Fruit fly (Drosophila melanogaster) whole organism, embryonic: ENCODE results near the gene Kua.

ENCODE experiments used
- Abd-B ChIP-seq: fragments of 200-800 bp; sonication (Bioruptor generic); optimal IDR thresholded peaks from 2 replicates; lab custom pipeline; 2018; ENCODE audit warnings: missing biosample characterization, mild to moderate bottlenecking, missing genetic modification characterization, moderate library complexity
- CG12219 ChIP-seq: fragments of 200-800 bp; sonication (Bioruptor generic); optimal IDR thresholded peaks from 3 replicates; lab custom pipeline; 2018; ENCODE audit warnings: missing biosample characterization, mild to moderate bottlenecking, missing genetic modification characterization
- CG12299 ChIP-seq: fragments of 200-800 bp; sonication (Bioruptor generic); optimal IDR thresholded peaks from 2 replicates; lab custom pipeline; 2018; ENCODE audit warnings: missing biosample characterization, mild to moderate bottlenecking, missing genetic modification characterization
- CG1233 ChIP-seq: fragments of 200-800 bp; sonication (Bioruptor generic); optimal IDR thresholded peaks from 4 replicates; lab custom pipeline; 2018; ENCODE audit warnings: missing biosample characterization, mild to moderate bottlenecking, missing genetic modification characterization
- CG13775 ChIP-seq: fragments of 200-800 bp; sonication (Bioruptor generic); optimal IDR thresholded peaks from 3 replicates; lab custom pipeline; 2017; ENCODE audit warnings: missing biosample characterization, mild to moderate bottlenecking, missing genetic modification characterization
- CG1832 ChIP-seq: fragments of 200-800 bp; sonication (Bioruptor generic); optimal IDR thresholded peaks from 2 replicates; lab custom pipeline; 2017; ENCODE audit warnings: missing biosample characterization, mild to moderate bottlenecking, missing genetic modification characterization, inconsistent platforms
- CG18619 ChIP-seq: fragments of 200-800 bp; sonication (Bioruptor generic); optimal IDR thresholded peaks from 3 replicates; lab custom pipeline; 2017; ENCODE audit warnings: missing biosample characterization, mild to moderate bottlenecking, missing genetic modification characterization
- CG2120 ChIP-seq: fragments of 200-800 bp; sonication (Bioruptor generic); optimal IDR thresholded peaks from 3 replicates; lab custom pipeline; 2016; ENCODE audit warnings: missing biosample characterization, missing genetic modification characterization
- CG2678 ChIP-seq: fragments of 200-800 bp; sonication (Bioruptor generic); optimal IDR thresholded peaks from 3 replicates; lab custom pipeline; 2019; ENCODE audit warnings: missing biosample characterization, mild to moderate bottlenecking, missing genetic modification characterization, moderate library complexity
- CG2712 ChIP-seq: fragments of 200-800 bp; optimal IDR thresholded peaks from 3 replicates; lab custom pipeline; 2019; ENCODE audit warnings: missing biosample characterization, mild to moderate bottlenecking, missing genetic modification characterization, moderate library complexity
- CG33213 ChIP-seq: fragments of 200-800 bp; sonication (Bioruptor generic); optimal IDR thresholded peaks from 3 replicates; lab custom pipeline; 2016; ENCODE audit warnings: missing biosample characterization, missing genetic modification characterization
- CG34224 ChIP-seq: fragments of 200-800 bp; sonication (Bioruptor generic); IDR thresholded peaks from 3 replicates; pipeline ENCODE4 v1.3.6; 2022; ENCODE audit warnings: missing biosample characterization, missing genetic modification characterization; ENCODE audit not compliant: partially characterized antibody
- CG34376 ChIP-seq: fragments of 200-800 bp; sonication (Bioruptor generic); optimal IDR thresholded peaks from 2 replicates; lab custom pipeline; 2018; ENCODE audit warnings: missing biosample characterization, mild to moderate bottlenecking, missing genetic modification characterization
- CG42726 ChIP-seq: fragments of 200-800 bp; sonication (Bioruptor generic); IDR thresholded peaks from 2 replicates; pipeline ENCODE4 v1.3.6; 2022; ENCODE audit warnings: missing biosample characterization, missing genetic modification characterization; ENCODE audit not compliant: partially characterized antibody
- CG4360 ChIP-seq: fragments of 200-800 bp; sonication (Bioruptor generic); IDR thresholded peaks from 2 replicates; pipeline ENCODE4 v1.3.6; 2022; ENCODE audit warnings: missing biosample characterization, missing genetic modification characterization
- CG4424 ChIP-seq: fragments of 200-800 bp; sonication (Bioruptor generic); optimal IDR thresholded peaks from 3 replicates; lab custom pipeline; 2016; ENCODE audit warnings: missing biosample characterization, missing genetic modification characterization
- CG6689 ChIP-seq: fragments of 200-800 bp; sonication (Bioruptor generic); IDR thresholded peaks from 2 replicates; pipeline ENCODE4 v1.3.6; 2022; ENCODE audit warnings: missing biosample characterization, missing genetic modification characterization
- CG7839 ChIP-seq: fragments of 200-800 bp; sonication (Bioruptor generic); optimal IDR thresholded peaks from 3 replicates; lab custom pipeline; 2018; ENCODE audit warnings: missing biosample characterization, mild to moderate bottlenecking, missing genetic modification characterization, moderate library complexity
- CG8924 ChIP-seq: fragments of 200-800 bp; optimal IDR thresholded peaks from 3 replicates; lab custom pipeline; 2019; ENCODE audit warnings: missing biosample characterization, mild to moderate bottlenecking, missing genetic modification characterization, moderate library complexity
- CHES-1-like ChIP-seq: fragments of 200-800 bp; sonication (Bioruptor generic); optimal IDR thresholded peaks from 2 replicates; lab custom pipeline; 2016; ENCODE audit warnings: missing biosample characterization, missing genetic modification characterization
- Dbx ChIP-seq: fragments of 200-800 bp; sonication (Bioruptor generic); IDR thresholded peaks from 3 replicates; pipeline ENCODE4 v1.3.6; 2022; ENCODE audit warnings: missing biosample characterization, missing genetic modification characterization
- Dref ChIP-seq: fragments of 200-800 bp; sonication (Bioruptor generic); IDR thresholded peaks from 2 replicates; pipeline ENCODE4 v1.3.6; 2022; ENCODE audit warnings: missing biosample characterization, missing genetic modification characterization
- HHEX ChIP-seq: fragments of 200-800 bp; sonication (Bioruptor generic); optimal IDR thresholded peaks from 3 replicates; lab custom pipeline; 2017; ENCODE audit warnings: missing biosample characterization, mild to moderate bottlenecking, missing genetic modification characterization, missing genetic modification reagents
- HmgZ ChIP-seq: fragments of 200-800 bp; sonication (Bioruptor generic); optimal IDR thresholded peaks from 2 replicates; lab custom pipeline; 2018; ENCODE audit warnings: missing biosample characterization, mild to moderate bottlenecking, missing genetic modification characterization
- Hr3 ChIP-seq: fragments of 200-800 bp; sonication (Bioruptor generic); optimal IDR thresholded peaks from 3 replicates; lab custom pipeline; 2016; ENCODE audit warnings: missing biosample characterization, missing genetic modification characterization
- Lhr ChIP-seq: fragments of 200-800 bp; sonication (Bioruptor generic); optimal IDR thresholded peaks from 3 replicates; lab custom pipeline; 2017; ENCODE audit warnings: mild to moderate bottlenecking, missing biosample characterization, missing genetic modification reagents, missing genetic modification characterization
- MBD-R2 ChIP-seq: fragments of 200-800 bp; sonication (Bioruptor generic); IDR thresholded peaks from 2 replicates; pipeline ENCODE4 v1.3.6; 2022; ENCODE audit warnings: missing biosample characterization, missing genetic modification characterization
- Med ChIP-seq: fragments of 200-800 bp; sonication (Bioruptor generic); peaks from one replicate; lab custom pipeline; 2016; ENCODE audit warnings: missing biosample characterization, missing genetic modification characterization, mild to moderate bottlenecking, inconsistent platforms, moderate library complexity
- NfI ChIP-seq: fragments of 200-800 bp; sonication (Bioruptor generic); optimal IDR thresholded peaks from 3 replicates; lab custom pipeline; 2018; ENCODE audit warnings: missing biosample characterization, mild to moderate bottlenecking, missing genetic modification characterization, moderate library complexity
- Optix ChIP-seq: fragments of 200-800 bp; sonication (Bioruptor generic); IDR thresholded peaks from 3 replicates; pipeline ENCODE4 v1.3.6; 2022; ENCODE audit warnings: missing biosample characterization, missing genetic modification characterization
- PHDP ChIP-seq: fragments of 200-800 bp; sonication (Bioruptor generic); optimal IDR thresholded peaks from 3 replicates; lab custom pipeline; 2018; ENCODE audit warnings: missing biosample characterization, mild to moderate bottlenecking, missing genetic modification characterization, moderate library complexity
- Rfx ChIP-seq: fragments of 200-800 bp; sonication (Bioruptor generic); IDR thresholded peaks from 2 replicates; pipeline ENCODE4 v1.3.6; 2022; ENCODE audit warnings: missing biosample characterization, missing genetic modification characterization
- Sox100B ChIP-seq: fragments of 200-800 bp; sonication (Bioruptor generic); optimal IDR thresholded peaks from 3 replicates; lab custom pipeline; 2018; ENCODE audit warnings: missing biosample characterization, mild to moderate bottlenecking, missing genetic modification characterization
- Ssrp ChIP-seq: fragments of 200-800 bp; sonication (Bioruptor generic); optimal IDR thresholded peaks from 2 replicates; lab custom pipeline; 2018; ENCODE audit warnings: missing biosample characterization, mild to moderate bottlenecking, missing genetic modification characterization, moderate library complexity
- bcd ChIP-seq: fragments of 200-800 bp; sonication (Bioruptor generic); optimal IDR thresholded peaks from 2 replicates; lab custom pipeline; 2017; ENCODE audit warnings: missing biosample characterization, mild to moderate bottlenecking, missing genetic modification characterization
- br ChIP-seq: fragments of >200 bp; optimal IDR thresholded peaks from 2 replicates; lab custom pipeline; 2017
- chif ChIP-seq, 2 experiments: fragments of 200-800 bp; sonication (Bioruptor generic); optimal IDR thresholded peaks; 3 replicates each; lab custom pipeline; 2016; ENCODE audit warnings: missing biosample characterization in 2 of 2, missing genetic modification characterization in 2 of 2
- dimm ChIP-seq: fragments of 200-800 bp; sonication (Bioruptor generic); IDR thresholded peaks from 2 replicates; pipeline ENCODE4 v1.3.6; 2022; ENCODE audit warnings: missing biosample characterization, missing genetic modification characterization
- grn ChIP-seq: fragments of 200-800 bp; sonication (Bioruptor generic); optimal IDR thresholded peaks from 3 replicates; lab custom pipeline; 2017; ENCODE audit warnings: missing biosample characterization, missing genetic modification characterization
- gro ChIP-seq: fragments of 200-800 bp; sonication (Bioruptor generic); optimal IDR thresholded peaks from 2 replicates; lab custom pipeline; 2016; ENCODE audit warnings: missing biosample characterization, missing genetic modification characterization
- ind ChIP-seq: fragments of 200-800 bp; sonication (Bioruptor generic); optimal IDR thresholded peaks from 3 replicates; lab custom pipeline; 2016; ENCODE audit warnings: missing biosample characterization, missing genetic modification characterization
- jumu ChIP-seq: fragments of 200-800 bp; sonication (Bioruptor generic); optimal IDR thresholded peaks from 3 replicates; lab custom pipeline; 2016; ENCODE audit warnings: missing biosample characterization, missing genetic modification characterization
- lmd ChIP-seq: fragments of 200-800 bp; sonication (Bioruptor generic); IDR thresholded peaks from 2 replicates; pipeline ENCODE4 v1.3.6; 2022; ENCODE audit warnings: missing biosample characterization, missing genetic modification characterization
- nerfin-1 ChIP-seq: fragments of 200-800 bp; sonication (Bioruptor generic); optimal IDR thresholded peaks from 3 replicates; lab custom pipeline; 2019; ENCODE audit warnings: missing biosample characterization, mild to moderate bottlenecking, missing genetic modification characterization, moderate library complexity
- nerfin-2 ChIP-seq: fragments of 200-800 bp; sonication (Bioruptor generic); IDR thresholded peaks from 2 replicates; pipeline ENCODE4 v1.3.6; 2022; ENCODE audit warnings: missing biosample characterization, missing genetic modification characterization; ENCODE audit not compliant: partially characterized antibody
- pita ChIP-seq: fragments of 200-800 bp; sonication (Bioruptor generic); optimal IDR thresholded peaks from 2 replicates; lab custom pipeline; 2017; ENCODE audit warnings: missing biosample characterization, mild to moderate bottlenecking, missing genetic modification characterization
- slou ChIP-seq: fragments of 200-800 bp; sonication (Bioruptor generic); optimal IDR thresholded peaks from 3 replicates; lab custom pipeline; 2016; ENCODE audit warnings: missing biosample characterization, missing genetic modification characterization
- tna ChIP-seq: fragments of 200-800 bp; sonication (Bioruptor generic); IDR thresholded peaks from 2 replicates; pipeline ENCODE4 v1.3.6; 2022; ENCODE audit warnings: missing biosample characterization, missing genetic modification characterization; ENCODE audit not compliant: partially characterized antibody
- tup ChIP-seq: fragments of 200-800 bp; sonication (Bioruptor generic); optimal IDR thresholded peaks from 2 replicates; lab custom pipeline; 2016; ENCODE audit warnings: missing biosample characterization, mild to moderate bottlenecking, missing genetic modification characterization, moderate library complexity
- twi ChIP-seq: fragments of 200-800 bp; optimal IDR thresholded peaks from 2 replicates; lab custom pipeline; 2019; ENCODE audit warnings: missing biosample characterization, mild to moderate bottlenecking, missing genetic modification characterization, moderate library complexity
- usp ChIP-seq: fragments of >200 bp; optimal IDR thresholded peaks from 2 replicates; lab custom pipeline; 2017; ENCODE audit warnings: missing biosample characterization, missing genetic modification characterization

Gene Kua

DNA sequence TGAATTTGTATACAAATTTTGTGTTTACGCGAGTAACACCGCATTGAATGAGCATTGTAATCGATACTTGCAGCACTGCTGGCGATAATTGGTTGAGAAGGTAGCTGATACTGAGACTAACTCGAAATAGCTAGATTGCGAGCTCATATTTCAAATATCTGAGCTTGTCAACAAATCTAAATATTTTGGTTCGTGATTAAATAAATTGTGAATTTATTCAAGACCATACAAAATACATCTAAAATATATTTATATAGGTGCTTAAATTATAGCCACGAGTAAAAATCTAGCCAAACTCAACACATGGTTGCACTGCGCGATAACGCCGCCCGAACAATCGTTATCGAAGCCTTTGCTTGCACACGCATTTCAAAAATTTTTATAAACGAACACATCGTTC, 3.6 kb upstream of the Kua start, which contains the start of the genes Taf13 and nesd (continued):
- TF ChIP-seq usp (no peak), pita (GFP tag; lab: Kevin White, UChicago) (no peak), CG42726 (GFP tag; lab: Robert Waterston, UW) (no peak), CG18619 (GFP tag; lab: Kevin White, UChicago) (peak; percentile 1), CG2120 (peak; percentile 68), CG7839 (tag; lab: Kevin White, UChicago) (peak; percentile 45), CG33213 (peak; percentile 18), Med (GFP tag; lab: Kevin White, UChicago) (peak; percentile 81), bcd (GFP tag; lab: Kevin White, UChicago) (peak; percentile 14), grn (GFP tag; lab: Kevin White, UChicago) (no peak), MBD-R2 (GFP tag; lab: Robert Waterston, UW) (peak; percentile 77), Ssrp (tag; lab: Kevin White, UChicago) (peak; percentile 10), tup (GFP tag; lab: Kevin White, UChicago) (no peak), Sox100B (GFP tag; lab: Kevin White, UChicago) (peak; percentile 33), ind (GFP tag; lab: Kevin White, UChicago) (peak; percentile 21), gro (GFP tag; lab: Kevin White, UChicago) (no peak), br (no peak), nerfin-1 (peak; percentile 39), CG12219 (no peak), CG4424 (peak; percentile 38), lmd (GFP tag; lab: Robert Waterston, UW) (peak; percentile 6; the same call in 1 of the 2 replicates), CHES-1-like (GFP tag; lab: Kevin White, UChicago) (peak; percentile 4), twi (tag; lab: Kevin White, UChicago) (peak; percentile 52), chif (GFP tag; optimal IDR thresholded peaks at IDR 0.05; lab: Kevin White, UChicago) (peak in 1 of 2 experiments; percentile 26), CG1233 (no peak), HHEX (GFP tag; lab: Kevin White, UChicago) (no peak), Rfx (GFP tag; lab: Robert Waterston, UW) (peak; percentile 28; the same call in 1 of the 2 replicates), tna (GFP tag; lab: Robert Waterston, UW) (peak; percentile 52; the same call in 1 of the 2 replicates), Dbx (GFP tag; lab: Robert Waterston, UW) (no peak; the same call in 2 of the 3 replicates), HmgZ (peak; percentile 68), CG2712 (tag; lab: Kevin White, UChicago) (peak; percentile 64), Abd-B (GFP tag; lab: Kevin White, UChicago) (peak; percentile 41), CG8924 (tag; lab: Kevin White, UChicago) (peak; percentile 19), Lhr (peak; percentile 55), Hr3 (GFP tag; lab: Kevin White, UChicago) (peak; percentile 20), CG4360 (GFP tag; lab: Robert Waterston, UW) (no peak), Optix (GFP tag; lab: Robert Waterston, UW) (no peak), jumu (GFP tag; lab: Kevin White, UChicago) (peak; percentile 37), nerfin-2 (GFP tag; lab: Robert Waterston, UW) (peak; percentile 64), NfI (GFP tag; lab: Kevin White, UChicago) (peak; percentile 46), CG34224 (GFP tag; lab: Robert Waterston, UW) (peak; percentile 73), slou (GFP tag; lab: Kevin White, UChicago) (peak; percentile 33), PHDP (tag; lab: Kevin White, UChicago) (peak; percentile 51), CG1832 (no peak), Dref (GFP tag; lab: Robert Waterston, UW) (peak; percentile 81), CG2678 (tag; lab: Kevin White, UChicago) (peak; percentile 43), dimm (GFP tag; lab: Robert Waterston, UW) (no peak), CG34376 (GFP tag; lab: Kevin White, UChicago) (peak; percentile 19), CG6689 (GFP tag; lab: Robert Waterston, UW) (peak; percentile 56), CG13775 (GFP tag; lab: Kevin White, UChicago) (peak; percentile 52), CG12299 (no peak)
